Fruit fly (Drosophila melanogaster): ENCODE results near the gene CG31142.

The CG31142 gene

dm6 chr3R:23914415-23915041 lies 14.5 kb upstream of the CG31142 start (continued):
- peak; percentile 56 for TF ChIP-seq cwo (GFP tag; optimal IDR thresholded peaks at IDR 0.05)
- TF ChIP-seq lmd (GFP tag; IDR thresholded peaks at IDR 0.05): no peak
- TF ChIP-seq CG11695 (GFP tag; IDR thresholded peaks at IDR 0.05): 0 out of 3 replicates have a peak, but pooled peaks have one; percentile 14
- no peak for TF ChIP-seq Asciz (GFP tag; optimal IDR thresholded peaks at IDR 0.05)
- no peak for TF ChIP-seq Myb (GFP tag; optimal IDR thresholded peaks at IDR 0.05)
- no peak for TF ChIP-seq ewg (GFP tag; optimal IDR thresholded peaks at IDR 0.05)
- no peak for TF ChIP-seq psq (GFP tag; optimal IDR thresholded peaks at IDR 0.05)
- TF ChIP-seq sd (tag; optimal IDR thresholded peaks at IDR 0.05): peak; percentile 88
- no peak for TF ChIP-seq mirr (GFP tag; optimal IDR thresholded peaks at IDR 0.05)
- peak; percentile 44 for TF ChIP-seq Med (GFP tag)
- no peak for TF ChIP-seq Hmx (GFP tag; optimal IDR thresholded peaks at IDR 0.05)
- no peak for TF ChIP-seq NFAT (GFP tag; IDR thresholded peaks at IDR 0.05)
- TF ChIP-seq Eip74EF (GFP tag; optimal IDR thresholded peaks at IDR 0.05): no peak
- TF ChIP-seq Bgb (GFP tag; IDR thresholded peaks at IDR 0.05; ENCODE audit: partially characterized antibody): no peak
- no peak for TF ChIP-seq CG4404 (GFP tag; IDR thresholded peaks at IDR 0.05)
- no peak for TF ChIP-seq CG7928 (GFP tag; optimal IDR thresholded peaks at IDR 0.05)
- no peak for TF ChIP-seq dan (GFP tag; IDR thresholded peaks at IDR 0.05)
- TF ChIP-seq CG12219 (GFP tag; optimal IDR thresholded peaks at IDR 0.05): no peak
- TF ChIP-seq sqz (GFP tag; optimal IDR thresholded peaks at IDR 0.05): peak; percentile 65
- TF ChIP-seq CG13894 (tag; optimal IDR thresholded peaks at IDR 0.05): peak; percentile 25
- no peak for TF ChIP-seq CG4617 (GFP tag; optimal IDR thresholded peaks at IDR 0.05; ENCODE audit: borderline replicate concordance)

- peak; percentile 35 for TF ChIP-seq Blimp-1 (GFP tag; optimal IDR thresholded peaks at IDR 0.05)
- no peak for TF ChIP-seq Lim3 (GFP tag; IDR thresholded peaks at IDR 0.05)
- TF ChIP-seq CG13775 (GFP tag; optimal IDR thresholded peaks at IDR 0.05): peak; percentile 16
- TF ChIP-seq ssp (GFP tag; IDR thresholded peaks at IDR 0.05): peak; percentile 10; the same call in 1 of the 2 replicates
- peak in 1 of 2 experiments; percentile 36 for TF ChIP-seq Hr51 (GFP tag; optimal IDR thresholded peaks at IDR 0.05)
- TF ChIP-seq CG6254 (GFP tag; optimal IDR thresholded peaks at IDR 0.05): peak; percentile 2
- no peak for TF ChIP-seq CG14860 (GFP tag; IDR thresholded peaks at IDR 0.05; ENCODE audit: partially characterized antibody)
- peak; percentile 42; the same call in 1 of the 2 replicates for TF ChIP-seq Ada2b (GFP tag; IDR thresholded peaks at IDR 0.05)
- TF ChIP-seq nmo (GFP tag; optimal IDR thresholded peaks at IDR 0.05): peak; percentile 11
- no peak for TF ChIP-seq CG31388 (GFP tag; optimal IDR thresholded peaks at IDR 0.05)
- peak; percentile 37; the same call in 1 of the 2 replicates for TF ChIP-seq HLH3B (GFP tag; IDR thresholded peaks at IDR 0.05)
- peak; percentile 9 for TF ChIP-seq az2 (GFP tag; optimal IDR thresholded peaks at IDR 0.05)
- no peak for TF ChIP-seq CG9817 (tag; optimal IDR thresholded peaks at IDR 0.05)
- TF ChIP-seq CG15269 (tag; optimal IDR thresholded peaks at IDR 0.05): peak; percentile 11
- peak; percentile 44 for TF ChIP-seq CG18599 (GFP tag; optimal IDR thresholded peaks at IDR 0.05)
- no peak for TF ChIP-seq Nf-YC (tag; optimal IDR thresholded peaks at IDR 0.05)
- peak; percentile 54 for TF ChIP-seq lmd (GFP tag; IDR thresholded peaks at IDR 0.05)
- TF ChIP-seq ttk (GFP tag; IDR thresholded peaks at IDR 0.05): peak; percentile 40; the same call in 1 of the 2 replicates
- TF ChIP-seq chn (GFP tag; optimal IDR thresholded peaks at IDR 0.05): no peak
- no peak for TF ChIP-seq CG4707 (GFP tag; optimal IDR thresholded peaks at IDR 0.05)
- peak; percentile 60; the same call in 1 of the 3 replicates for TF ChIP-seq so (GFP tag; IDR thresholded peaks at IDR 0.05)
- TF ChIP-seq lbe (GFP tag; optimal IDR thresholded peaks at IDR 0.05): peak; percentile 93
- peak; percentile 5 for TF ChIP-seq CG18262 (tag; optimal IDR thresholded peaks at IDR 0.05)
- peak; percentile 33 for TF ChIP-seq Hr3 (GFP tag; optimal IDR thresholded peaks at IDR 0.05)
- TF ChIP-seq NC2α (GFP tag; optimal IDR thresholded peaks at IDR 0.05): no peak
- TF ChIP-seq luna (GFP tag; optimal IDR thresholded peaks at IDR 0.05): no peak
- TF ChIP-seq bsh (GFP tag; optimal IDR thresholded peaks at IDR 0.05): peak; percentile 38 to 66
- TF ChIP-seq grau (tag; optimal IDR thresholded peaks at IDR 0.05): peak; percentile 25
- TF ChIP-seq CG30403 (GFP tag; optimal IDR thresholded peaks at IDR 0.05): peak; percentile 48
These were observed 14.0 kb upstream of the CG31142 start for dm6 chr3R:23915042-23915428.

All from whole organism, embryonic.